Worm (Caenorhabditis elegans): ENCODE data around the gene C09H10.5.
A peak's percentile ranks its signal among the peaks of the same experiment; 100 is the strongest.

The C09H10.5 gene

ce11 chrII:11103052-11103451 lies 505 bp downstream of the C09H10.5 start:
- TF ChIP-seq F13C5.2 (tag; optimal IDR thresholded peaks at IDR 0.05) (peak; percentile 10), tbx-11 (GFP tag; IDR thresholded peaks at IDR 0.05) (no peak)

- TF ChIP-seq ceh-13 (GFP tag; optimal IDR thresholded peaks at IDR 0.05) = no peak
- no peak for TF ChIP-seq ama-1 (optimal IDR thresholded peaks at IDR 0.05)
- TF ChIP-seq tbx-37 (GFP tag; conservative IDR thresholded peaks at IDR 0.05) = no peak
- TF ChIP-seq B0310.2 (tag; optimal IDR thresholded peaks at IDR 0.05) = no peak
- no peak for TF ChIP-seq scrt-1 (GFP tag; IDR thresholded peaks at IDR 0.05)
- TF ChIP-seq pes-1 (GFP tag; IDR thresholded peaks at IDR 0.05) = no peak
- TF ChIP-seq ceh-36 (tag; optimal IDR thresholded peaks at IDR 0.05) = no peak
- no peak for TF ChIP-seq ets-7 (tag; optimal IDR thresholded peaks at IDR 0.05)
- TF ChIP-seq hmg-4 (GFP tag; optimal IDR thresholded peaks at IDR 0.05) = no peak
- no peak for TF ChIP-seq tbx-11 (GFP tag; IDR thresholded peaks at IDR 0.05)
- no peak for TF ChIP-seq aly-1 (tag; optimal IDR thresholded peaks at IDR 0.05)
- TF ChIP-seq hmbx-1 (tag; optimal IDR thresholded peaks at IDR 0.05) = no peak
- TF ChIP-seq F13C5.2 (tag; optimal IDR thresholded peaks at IDR 0.05) = no peak
- no peak for TF ChIP-seq tra-4 (tag; optimal IDR thresholded peaks at IDR 0.05)
- TF ChIP-seq sea-1 (GFP tag; conservative IDR thresholded peaks at IDR 0.05) = no peak
- no peak for TF ChIP-seq flt-1 (GFP tag; IDR thresholded peaks at IDR 0.05)
- no peak for TF ChIP-seq hnd-1 (tag; optimal IDR thresholded peaks at IDR 0.05)
These were observed 2.4 kb downstream of the C09H10.5 start for ce11 chrII:11101171-11101570.

- TF ChIP-seq F13C5.2 (tag; optimal IDR thresholded peaks at IDR 0.05) (no peak), ets-7 (tag; optimal IDR thresholded peaks at IDR 0.05) (no peak), ceh-13 (GFP tag; optimal IDR thresholded peaks at IDR 0.05) (no peak), aly-1 (tag; optimal IDR thresholded peaks at IDR 0.05) (no peak), tbx-37 (GFP tag; conservative IDR thresholded peaks at IDR 0.05) (no peak), hmbx-1 (tag; optimal IDR thresholded peaks at IDR 0.05) (no peak), sea-1 (GFP tag; conservative IDR thresholded peaks at IDR 0.05) (no peak), ama-1 (optimal IDR thresholded peaks at IDR 0.05) (no peak), tbx-11 (GFP tag; IDR thresholded peaks at IDR 0.05) (no peak), ceh-36 (tag; optimal IDR thresholded peaks at IDR 0.05) (no peak), tra-4 (tag; optimal IDR thresholded peaks at IDR 0.05) (no peak), hnd-1 (tag; optimal IDR thresholded peaks at IDR 0.05) (no peak)
These were observed 3.7 kb downstream of the C09H10.5 start, which contains the start of gene C09H10.4 for ce11 chrII:11099841-11100240. C09H10.4 (plus strand) TSS chrII:11100141.

DNA sequence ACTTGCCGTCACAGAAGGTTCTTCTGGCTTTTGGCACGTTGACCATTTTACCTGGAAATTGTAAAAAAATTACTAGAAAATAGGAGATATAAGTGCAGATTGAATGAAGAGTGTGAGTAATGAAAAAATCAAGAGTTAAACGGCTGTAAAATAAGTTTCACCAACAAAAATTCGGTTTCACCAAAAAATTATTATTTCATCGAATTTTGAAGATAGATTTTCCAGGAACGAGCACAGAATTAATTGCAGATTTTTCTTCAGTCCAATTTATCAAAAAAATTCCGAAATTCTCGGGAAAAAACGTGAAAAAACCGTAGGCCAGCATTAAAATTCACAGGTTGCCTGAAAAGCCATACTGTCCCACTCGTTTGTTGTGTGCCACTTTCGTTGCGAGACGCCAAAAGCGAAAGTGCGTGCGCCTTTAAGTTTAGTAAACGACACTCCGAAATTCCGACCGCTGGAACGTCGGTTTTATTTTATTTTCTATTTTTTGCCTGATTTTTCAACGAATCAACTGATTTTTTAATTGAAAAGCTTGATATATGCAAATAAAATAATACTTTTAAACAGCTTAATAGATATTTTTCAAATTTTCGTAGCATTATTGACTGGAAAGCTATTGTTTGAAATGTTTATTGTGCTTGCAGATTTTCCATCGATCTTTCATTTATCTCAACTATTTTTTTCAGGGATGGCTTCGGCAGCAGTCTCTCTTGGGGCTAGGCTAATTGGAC lies 6.2 kb downstream of the C09H10.5 start, which contains the start of the genes rpl-36.A and nuo-1:
rpl-36.A (minus strand) TSS at position 51 of the 734 bp plus-strand sequence.
nuo-1 (plus strand) TSS at position 684 of the 734 bp plus-strand sequence.
- peak; percentile 23 for TF ChIP-seq F13C5.2 (tag; optimal IDR thresholded peaks at IDR 0.05)
- 0 out of 2 replicates have a peak, but pooled peaks have one; percentile 18 for TF ChIP-seq tbx-37 (GFP tag; conservative IDR thresholded peaks at IDR 0.05)
- no peak for TF ChIP-seq B0310.2 (tag; optimal IDR thresholded peaks at IDR 0.05)

DNA sequence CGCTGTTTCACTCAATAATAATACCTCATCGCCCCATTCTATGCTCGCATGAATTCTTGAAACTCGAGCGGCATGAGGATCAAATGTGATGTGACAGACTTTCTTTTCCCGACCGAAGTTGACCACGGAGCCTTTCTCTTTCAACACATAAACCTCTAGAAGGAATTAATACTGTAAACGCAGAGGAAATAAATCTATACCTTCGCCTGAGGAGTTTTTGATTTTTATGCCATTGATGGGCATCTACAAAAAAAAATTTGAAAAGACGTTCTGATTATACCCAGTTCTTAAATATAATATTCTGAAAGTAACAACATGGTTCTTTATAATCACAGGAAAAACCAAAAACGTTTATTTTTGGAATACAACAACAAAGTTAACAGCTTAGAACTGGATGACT lies 7.3 kb downstream of the C09H10.5 start, which contains the start of gene nbs-1:
nbs-1 (minus strand) TSS at position 246 of the 400 bp plus-strand sequence.
- TF ChIP-seq ets-7 (tag; optimal IDR thresholded peaks at IDR 0.05) (no peak), ceh-36 (tag; optimal IDR thresholded peaks at IDR 0.05) (no peak), aly-1 (tag; optimal IDR thresholded peaks at IDR 0.05) (no peak), B0310.2 (tag; optimal IDR thresholded peaks at IDR 0.05) (no peak), scrt-1 (GFP tag; IDR thresholded peaks at IDR 0.05) (no peak), hmbx-1 (tag; optimal IDR thresholded peaks at IDR 0.05) (no peak), tbx-11 (GFP tag; IDR thresholded peaks at IDR 0.05) (no peak), tbx-37 (GFP tag; conservative IDR thresholded peaks at IDR 0.05) (no peak), hnd-1 (tag; optimal IDR thresholded peaks at IDR 0.05) (no peak), ceh-13 (GFP tag; optimal IDR thresholded peaks at IDR 0.05) (no peak), ama-1 (optimal IDR thresholded peaks at IDR 0.05) (no peak), pes-1 (GFP tag; IDR thresholded peaks at IDR 0.05) (no peak)

DNA sequence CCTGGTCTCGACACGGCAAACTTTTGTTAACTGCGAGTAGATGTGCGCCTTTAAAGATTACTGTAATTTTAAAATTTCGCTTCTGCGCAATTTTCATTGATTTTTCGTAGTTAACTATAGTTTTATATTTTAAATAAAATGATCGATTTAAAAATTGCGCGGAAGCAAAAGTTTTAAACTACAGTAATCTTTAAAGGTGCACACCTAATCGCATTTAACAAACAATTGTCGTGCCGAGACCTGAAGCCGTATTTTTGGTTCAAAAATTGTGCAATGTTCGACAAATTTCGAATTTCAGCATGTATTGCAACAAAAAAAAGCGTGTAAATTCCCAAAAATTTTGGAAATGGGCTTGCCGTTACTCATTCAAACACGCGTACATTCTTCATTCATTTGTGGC lies 9.1 kb downstream of the C09H10.5 start:
- TF ChIP-seq hnd-1 (tag; optimal IDR thresholded peaks at IDR 0.05) (no peak), tbx-37 (GFP tag; conservative IDR thresholded peaks at IDR 0.05) (no peak), F13C5.2 (tag; optimal IDR thresholded peaks at IDR 0.05) (no peak), ceh-13 (GFP tag; optimal IDR thresholded peaks at IDR 0.05) (no peak), hmg-4 (GFP tag; optimal IDR thresholded peaks at IDR 0.05) (no peak)

- TF ChIP-seq tra-4 (tag; optimal IDR thresholded peaks at IDR 0.05) = no peak
- TF ChIP-seq hmg-4 (GFP tag; optimal IDR thresholded peaks at IDR 0.05) = no peak
- no peak for TF ChIP-seq ceh-36 (tag; optimal IDR thresholded peaks at IDR 0.05)
- no peak for TF ChIP-seq hmbx-1 (tag; optimal IDR thresholded peaks at IDR 0.05)
- TF ChIP-seq B0310.2 (tag; optimal IDR thresholded peaks at IDR 0.05) = no peak
- TF ChIP-seq tbx-11 (GFP tag; IDR thresholded peaks at IDR 0.05) = no peak
- TF ChIP-seq ama-1 (optimal IDR thresholded peaks at IDR 0.05) = no peak
- no peak for TF ChIP-seq ets-7 (tag; optimal IDR thresholded peaks at IDR 0.05)
- no peak for TF ChIP-seq aly-1 (tag; optimal IDR thresholded peaks at IDR 0.05)
- TF ChIP-seq F13C5.2 (tag; optimal IDR thresholded peaks at IDR 0.05) = no peak
- TF ChIP-seq sea-1 (GFP tag; conservative IDR thresholded peaks at IDR 0.05) = no peak
- TF ChIP-seq scrt-1 (GFP tag; IDR thresholded peaks at IDR 0.05) = no peak
These were observed 11.1 kb downstream of the C09H10.5 start, which contains the start of gene rpl-42 for ce11 chrII:11092413-11092812. rpl-42 (plus strand) TSS chrII:11092713.

ce11 chrII:11091577-11091976 lies 12.0 kb downstream of the C09H10.5 start:
- TF ChIP-seq flt-1 (GFP tag; IDR thresholded peaks at IDR 0.05) (no peak), tbx-37 (GFP tag; conservative IDR thresholded peaks at IDR 0.05) (no peak), hmbx-1 (tag; optimal IDR thresholded peaks at IDR 0.05) (no peak)
